Fruit fly (Drosophila melanogaster) whole organism, adult: Measurements from ENCODE around the gene HBS1.

ENCODE experiments used
- CG11617 ChIP-seq: fragments of 200-800 bp; sonication (Bioruptor generic); optimal IDR thresholded peaks from 2 replicates; lab custom pipeline; 2017; ENCODE audit warnings: mild to moderate bottlenecking, missing biosample characterization, missing genetic modification reagents, missing genetic modification characterization
- CG33017 ChIP-seq: fragments of 200-800 bp; sonication (Bioruptor generic); optimal IDR thresholded peaks from 2 replicates; lab custom pipeline; 2018; ENCODE audit warnings: missing biosample characterization, mild to moderate bottlenecking, missing genetic modification characterization, moderate library complexity
- CG5204 ChIP-seq: fragments of 200-800 bp; sonication (Bioruptor generic); optimal IDR thresholded peaks from 2 replicates; lab custom pipeline; 2016; ENCODE audit warnings: missing biosample characterization, missing genetic modification characterization
- CG7045 ChIP-seq: fragments of 200-800 bp; sonication (Bioruptor generic); optimal IDR thresholded peaks from 2 replicates; lab custom pipeline; 2017; ENCODE audit warnings: missing biosample characterization, mild to moderate bottlenecking, missing genetic modification characterization
- CG7101 ChIP-seq: fragments of 200-800 bp; sonication (Bioruptor generic); optimal IDR thresholded peaks from 2 replicates; lab custom pipeline; 2018; ENCODE audit warnings: missing biosample characterization, mild to moderate bottlenecking, missing genetic modification characterization, moderate library complexity
- Clk ChIP-seq: fragments of 200-800 bp; sonication (Bioruptor generic); optimal IDR thresholded peaks from 2 replicates; lab custom pipeline; 2017; ENCODE audit warnings: missing biosample characterization, missing genetic modification characterization
- Crg-1 ChIP-seq: fragments of 200-800 bp; sonication (Bioruptor generic); optimal IDR thresholded peaks from 2 replicates; lab custom pipeline; 2016; ENCODE audit warnings: missing biosample characterization, missing genetic modification characterization
- Hr96 ChIP-seq: fragments of 200-800 bp; sonication (Bioruptor generic); optimal IDR thresholded peaks from 2 replicates; lab custom pipeline; 2016; ENCODE audit warnings: missing biosample characterization, missing genetic modification characterization
- Mnt ChIP-seq: fragments of 200-800 bp; sonication (Bioruptor generic); optimal IDR thresholded peaks from 2 replicates; lab custom pipeline; 2016; ENCODE audit warnings: missing biosample characterization, mild to moderate bottlenecking, missing genetic modification characterization
- cic ChIP-seq: fragments of 200-800 bp; sonication (Bioruptor generic); optimal IDR thresholded peaks from 2 replicates; lab custom pipeline; 2017; ENCODE audit warnings: missing biosample characterization, mild to moderate bottlenecking, missing genetic modification characterization, moderate library complexity
- cnc ChIP-seq, 2 experiments: fragments of >200 bp; optimal IDR thresholded peaks; 2 replicates each; lab custom pipeline; 2017
- kay ChIP-seq: fragments of 200-800 bp; sonication (Bioruptor generic); peaks from one replicate; lab custom pipeline; 2016; ENCODE audit warnings: missing biosample characterization, missing genetic modification characterization, borderline replicate concordance
- tj ChIP-seq: fragments of 200-800 bp; sonication (Bioruptor generic); optimal IDR thresholded peaks from 3 replicates; lab custom pipeline; 2017; ENCODE audit warnings: missing biosample characterization, mild to moderate bottlenecking, missing genetic modification characterization, moderate library complexity
- toe ChIP-seq: fragments of 200-800 bp; sonication (Bioruptor generic); optimal IDR thresholded peaks from 2 replicates; lab custom pipeline; 2016; ENCODE audit warnings: missing biosample characterization, missing genetic modification characterization

dm6 chr3L:1905273-1905672 lies 40.2 kb upstream of the HBS1 start:
- TF ChIP-seq Clk (GFP tag; lab: Kevin White, UChicago): no peak
- TF ChIP-seq cic (GFP tag; lab: Kevin White, UChicago): no peak
- no peak for TF ChIP-seq Crg-1 (GFP tag; lab: Kevin White, UChicago)
- TF ChIP-seq CG7101 (tag; lab: Kevin White, UChicago): no peak
- TF ChIP-seq CG5204 (GFP tag; lab: Kevin White, UChicago): no peak
- no peak for TF ChIP-seq CG7045
- TF ChIP-seq tj (GFP tag; lab: Kevin White, UChicago): no peak
- TF ChIP-seq kay: no peak
- TF ChIP-seq Mnt (GFP tag; lab: Kevin White, UChicago): no peak
- TF ChIP-seq cnc (optimal IDR thresholded peaks at IDR 0.05; lab: Kevin White, UChicago): no peak
- TF ChIP-seq toe (GFP tag; lab: Kevin White, UChicago): no peak
- no peak for TF ChIP-seq CG33017 (tag; lab: Kevin White, UChicago)
- TF ChIP-seq Hr96: no peak
- TF ChIP-seq CG11617 (GFP tag; lab: Kevin White, UChicago): no peak
